Fruit fly (Drosophila melanogaster): Measurements from ENCODE around the gene PMCA.

PMCA gene

dm6 chr4:314672-315266, 43.9 kb downstream of the PMCA start, which contains the start of gene Rnf11 (continued):
- TF ChIP-seq vvl (GFP tag; IDR thresholded peaks at IDR 0.05) = peak; percentile 67; the same call in 1 of the 2 replicates

dm6 chr4:313696-314104, 45.0 kb downstream of the PMCA start, which contains the start of gene Zip102B:
Zip102B (minus strand) TSS chr4:314087.
- TF ChIP-seq CG2712 (tag; optimal IDR thresholded peaks at IDR 0.05) (peak; percentile 5), vvl (GFP tag; IDR thresholded peaks at IDR 0.05) (0 out of 2 replicates have a peak, but pooled peaks have one; percentile 49), phol (tag; optimal IDR thresholded peaks at IDR 0.05) (peak; percentile 32), h (optimal IDR thresholded peaks at IDR 0.05) (no peak), D19B (GFP tag; optimal IDR thresholded peaks at IDR 0.05) (no peak), CG8290 (GFP tag; optimal IDR thresholded peaks at IDR 0.05) (no peak), CG8290 (tag; optimal IDR thresholded peaks at IDR 0.05) (peak in 1 of 2 experiments; percentile 49), mam (GFP tag; optimal IDR thresholded peaks at IDR 0.05) (no peak), CG3065 (GFP tag; optimal IDR thresholded peaks at IDR 0.05) (no peak), CkIIα-i1 (GFP tag; IDR thresholded peaks at IDR 0.05) (no peak), CG4820 (GFP tag; optimal IDR thresholded peaks at IDR 0.05) (no peak), disco-r (GFP tag; optimal IDR thresholded peaks at IDR 0.05) (no peak), Hand (GFP tag; optimal IDR thresholded peaks at IDR 0.05) (no peak), CG32532 (GFP tag; IDR thresholded peaks at IDR 0.05) (no peak), CG17802 (tag; optimal IDR thresholded peaks at IDR 0.05) (peak; percentile 96), Sry-δ (GFP tag; optimal IDR thresholded peaks at IDR 0.05) (peak; percentile 75), Eip74EF (GFP tag; optimal IDR thresholded peaks at IDR 0.05) (peak in 1 of 2 experiments; percentile 38), CG7357 (GFP tag; IDR thresholded peaks at IDR 0.05) (peak; percentile 97), CG6689 (GFP tag; IDR thresholded peaks at IDR 0.05) (no peak), CG12071 (GFP tag; optimal IDR thresholded peaks at IDR 0.05) (no peak), gfzf (GFP tag; optimal IDR thresholded peaks at IDR 0.05) (peak; percentile 44), Sry-β (GFP tag; optimal IDR thresholded peaks at IDR 0.05) (no peak), Ptx1 (GFP tag; IDR thresholded peaks at IDR 0.05) (no peak), exex (tag; optimal IDR thresholded peaks at IDR 0.05) (no peak), MESR4 (GFP tag; optimal IDR thresholded peaks at IDR 0.05) (peak; percentile 98), gcm2 (GFP tag; optimal IDR thresholded peaks at IDR 0.05) (no peak), run (tag; optimal IDR thresholded peaks at IDR 0.05) (no peak), eve (GFP tag; optimal IDR thresholded peaks at IDR 0.05) (peak in 1 of 2 experiments; percentile 74), peb (GFP tag; IDR thresholded peaks at IDR 0.05) (no peak), Hr39 (optimal IDR thresholded peaks at IDR 0.05) (no peak), CG31441 (GFP tag; IDR thresholded peaks at IDR 0.05) (no peak), sisA (GFP tag; IDR thresholded peaks at IDR 0.05) (no peak), Mad (GFP tag; optimal IDR thresholded peaks at IDR 0.05) (no peak), Rfx (GFP tag; IDR thresholded peaks at IDR 0.05) (no peak), her (GFP tag; optimal IDR thresholded peaks at IDR 0.05) (no peak), nom (GFP tag; optimal IDR thresholded peaks at IDR 0.05) (peak; percentile 13), bowl (GFP tag; IDR thresholded peaks at IDR 0.05) (no peak), CG10431 (GFP tag; optimal IDR thresholded peaks at IDR 0.05) (peak; percentile 64), CG11723 (GFP tag; optimal IDR thresholded peaks at IDR 0.05) (peak; percentile 86), Tbp (GFP tag; optimal IDR thresholded peaks at IDR 0.05) (no peak), CG6813 (GFP tag; optimal IDR thresholded peaks at IDR 0.05) (no peak), CG12659 (GFP tag; optimal IDR thresholded peaks at IDR 0.05) (peak; percentile 73), B-H1 (GFP tag; IDR thresholded peaks at IDR 0.05) (no peak), gem (tag; optimal IDR thresholded peaks at IDR 0.05) (no peak), Hey (tag; optimal IDR thresholded peaks at IDR 0.05) (no peak), HmgZ (tag; optimal IDR thresholded peaks at IDR 0.05) (no peak), odd (GFP tag; optimal IDR thresholded peaks at IDR 0.05) (peak; percentile 13), repo (GFP tag; optimal IDR thresholded peaks at IDR 0.05) (no peak), CG12299 (tag; optimal IDR thresholded peaks at IDR 0.05) (no peak), cg (GFP tag; optimal IDR thresholded peaks at IDR 0.05) (peak; percentile 10)

Measured in whole organism, embryonic.